Fruit fly (Drosophila melanogaster) whole organism, embryonic: ENCODE measurements around the gene CG43925.
A peak's percentile ranks its signal among the peaks of the same experiment; 100 is the strongest.

Experiments used
- Abd-B ChIP-seq: fragments of 200-800 bp; sonication (Bioruptor generic); optimal IDR thresholded peaks from 2 replicates; lab custom pipeline; 2018; ENCODE audit warnings: missing biosample characterization, mild to moderate bottlenecking, missing genetic modification characterization, moderate library complexity
- Ada2b ChIP-seq: fragments of 200-800 bp; sonication (Bioruptor generic); IDR thresholded peaks from 2 replicates; pipeline ENCODE4 v1.3.6; 2022; ENCODE audit warnings: missing biosample characterization, missing genetic modification characterization
- CG1024 ChIP-seq: fragments of 200-800 bp; sonication (Bioruptor generic); IDR thresholded peaks from 2 replicates; pipeline ENCODE4 v1.3.6; 2022; ENCODE audit warnings: missing biosample characterization, missing genetic modification characterization
- CG10267 ChIP-seq: fragments of 200-800 bp; sonication (Bioruptor generic); optimal IDR thresholded peaks from 2 replicates; lab custom pipeline; 2018; ENCODE audit warnings: missing biosample characterization, mild to moderate bottlenecking, missing genetic modification characterization, moderate library complexity
- CG10431 ChIP-seq: fragments of 200-800 bp; sonication (Bioruptor generic); optimal IDR thresholded peaks from 3 replicates; lab custom pipeline; 2018; ENCODE audit warnings: missing biosample characterization, mild to moderate bottlenecking, missing genetic modification characterization
- CG10462 ChIP-seq: fragments of 200-800 bp; sonication (Bioruptor generic); optimal IDR thresholded peaks from 2 replicates; lab custom pipeline; 2016; ENCODE audit warnings: missing biosample characterization, missing genetic modification characterization
- CG10959 ChIP-seq: fragments of 200-800 bp; sonication (Bioruptor generic); IDR thresholded peaks from 2 replicates; pipeline ENCODE4 v1.3.6; 2022; ENCODE audit warnings: missing biosample characterization, missing genetic modification characterization
- CG11093 ChIP-seq: fragments of 200-800 bp; sonication (Bioruptor generic); IDR thresholded peaks from 3 replicates; pipeline ENCODE4 v1.3.6; 2022; ENCODE audit warnings: missing biosample characterization, missing genetic modification characterization
- CG12391 ChIP-seq: fragments of 200-800 bp; sonication (Bioruptor generic); optimal IDR thresholded peaks from 3 replicates; lab custom pipeline; 2018; ENCODE audit warnings: missing biosample characterization, mild to moderate bottlenecking, missing genetic modification characterization, moderate library complexity
- CG14710 ChIP-seq: fragments of 200-800 bp; sonication (Bioruptor generic); optimal IDR thresholded peaks from 3 replicates; lab custom pipeline; 2019; ENCODE audit warnings: missing biosample characterization, mild to moderate bottlenecking, missing genetic modification characterization, moderate library complexity
- CG15011 ChIP-seq: fragments of 200-800 bp; sonication (Bioruptor generic); optimal IDR thresholded peaks from 3 replicates; lab custom pipeline; 2018; ENCODE audit warnings: missing biosample characterization, mild to moderate bottlenecking, missing genetic modification characterization
- CG17186 ChIP-seq: fragments of 200-800 bp; sonication (Bioruptor generic); optimal IDR thresholded peaks from 3 replicates; lab custom pipeline; 2017; ENCODE audit warnings: missing biosample characterization, missing genetic modification reagents, missing genetic modification characterization
- CG17361 ChIP-seq: fragments of 200-800 bp; sonication (Bioruptor generic); IDR thresholded peaks from 3 replicates; pipeline ENCODE4 v1.3.6; 2022; ENCODE audit warnings: missing biosample characterization, missing genetic modification characterization
- CG17829 ChIP-seq: fragments of 200-800 bp; optimal IDR thresholded peaks from 2 replicates; lab custom pipeline; 2019; ENCODE audit warnings: missing biosample characterization, mild to moderate bottlenecking, missing genetic modification characterization, moderate library complexity
- CG1792 ChIP-seq: fragments of 200-800 bp; sonication (Bioruptor generic); optimal IDR thresholded peaks from 2 replicates; lab custom pipeline; 2016; ENCODE audit warnings: missing biosample characterization, missing genetic modification characterization
- CG2116 ChIP-seq: fragments of 200-800 bp; sonication (Bioruptor generic); optimal IDR thresholded peaks from 3 replicates; lab custom pipeline; 2018; ENCODE audit warnings: missing biosample characterization, mild to moderate bottlenecking, missing genetic modification characterization
- CG2120 ChIP-seq: fragments of 200-800 bp; sonication (Bioruptor generic); optimal IDR thresholded peaks from 3 replicates; lab custom pipeline; 2016; ENCODE audit warnings: missing biosample characterization, missing genetic modification characterization
- CG3163 ChIP-seq: fragments of 200-800 bp; sonication (Bioruptor generic); optimal IDR thresholded peaks from 3 replicates; lab custom pipeline; 2016; ENCODE audit warnings: missing biosample characterization, missing genetic modification characterization
- CG4820 ChIP-seq: fragments of 200-800 bp; sonication (Bioruptor generic); optimal IDR thresholded peaks from 3 replicates; lab custom pipeline; 2016; ENCODE audit warnings: missing biosample characterization, missing genetic modification characterization
- CG6254 ChIP-seq: fragments of 200-800 bp; sonication (Bioruptor generic); optimal IDR thresholded peaks from 3 replicates; lab custom pipeline; 2017; ENCODE audit warnings: mild to moderate bottlenecking, missing biosample characterization, missing genetic modification reagents, missing genetic modification characterization
- CG8388 ChIP-seq: fragments of 200-800 bp; sonication (Bioruptor generic); optimal IDR thresholded peaks from 2 replicates; lab custom pipeline; 2019; ENCODE audit warnings: missing biosample characterization, mild to moderate bottlenecking, missing genetic modification characterization, moderate library complexity
- CG9215 ChIP-seq: fragments of 200-800 bp; sonication (Bioruptor generic); IDR thresholded peaks from 2 replicates; pipeline ENCODE4 v1.3.6; 2022; ENCODE audit warnings: missing biosample characterization, missing genetic modification characterization
- CG9797 ChIP-seq: fragments of 200-800 bp; sonication (Bioruptor generic); optimal IDR thresholded peaks from 3 replicates; lab custom pipeline; 2018; ENCODE audit warnings: missing biosample characterization, mild to moderate bottlenecking, missing genetic modification characterization
- CG9932 ChIP-seq: fragments of 200-800 bp; sonication (Bioruptor generic); IDR thresholded peaks from 2 replicates; pipeline ENCODE4 v1.3.6; 2022; ENCODE audit warnings: missing biosample characterization, missing genetic modification characterization
- Dip3 ChIP-seq: fragments of 200-800 bp; sonication (Bioruptor generic); optimal IDR thresholded peaks from 3 replicates; lab custom pipeline; 2016; ENCODE audit warnings: missing biosample characterization, missing genetic modification characterization
- Doc2 ChIP-seq: fragments of 200-800 bp; sonication (Bioruptor generic); IDR thresholded peaks from 2 replicates; pipeline ENCODE4 v1.3.6; 2022; ENCODE audit warnings: missing biosample characterization, missing genetic modification characterization
- Dref ChIP-seq: fragments of 200-800 bp; sonication (Bioruptor generic); IDR thresholded peaks from 2 replicates; pipeline ENCODE4 v1.3.6; 2022; ENCODE audit warnings: missing biosample characterization, missing genetic modification characterization
- Drgx ChIP-seq: fragments of 200-800 bp; sonication (Bioruptor generic); IDR thresholded peaks from 2 replicates; pipeline ENCODE4 v1.3.6; 2022; ENCODE audit warnings: missing biosample characterization, missing genetic modification characterization
- ERR ChIP-seq: fragments of 200-800 bp; sonication (Bioruptor generic); optimal IDR thresholded peaks from 2 replicates; lab custom pipeline; 2016; ENCODE audit warnings: missing biosample characterization, missing genetic modification characterization
- HHEX ChIP-seq: fragments of 200-800 bp; sonication (Bioruptor generic); optimal IDR thresholded peaks from 3 replicates; lab custom pipeline; 2017; ENCODE audit warnings: missing biosample characterization, mild to moderate bottlenecking, missing genetic modification characterization, missing genetic modification reagents
- HLH3B ChIP-seq: fragments of 200-800 bp; sonication (Bioruptor generic); IDR thresholded peaks from 2 replicates; pipeline ENCODE4 v1.3.6; 2022; ENCODE audit warnings: missing biosample characterization, missing genetic modification characterization
- HmgD ChIP-seq: fragments of 200-800 bp; sonication (Bioruptor generic); optimal IDR thresholded peaks from 3 replicates; lab custom pipeline; 2016; ENCODE audit warnings: missing biosample characterization, missing genetic modification characterization
- Hr3 ChIP-seq: fragments of 200-800 bp; sonication (Bioruptor generic); optimal IDR thresholded peaks from 3 replicates; lab custom pipeline; 2016; ENCODE audit warnings: missing biosample characterization, missing genetic modification characterization
- Kr ChIP-seq: fragments of 200-800 bp; sonication (Bioruptor generic); optimal IDR thresholded peaks from 2 replicates; lab custom pipeline; 2017; ENCODE audit warnings: missing biosample characterization, mild to moderate bottlenecking, missing genetic modification characterization
- MESR4 ChIP-seq: fragments of 200-800 bp; sonication (Bioruptor generic); optimal IDR thresholded peaks from 2 replicates; lab custom pipeline; 2018; ENCODE audit warnings: missing biosample characterization, mild to moderate bottlenecking, missing genetic modification characterization, moderate library complexity
- Mrtf ChIP-seq: fragments of 200-800 bp; sonication (Bioruptor generic); IDR thresholded peaks from 3 replicates; pipeline ENCODE4 v1.3.6; 2022; ENCODE audit warnings: missing biosample characterization, missing genetic modification characterization
- NC2β ChIP-seq: fragments of 200-800 bp; sonication (Bioruptor generic); optimal IDR thresholded peaks from 2 replicates; lab custom pipeline; 2016; ENCODE audit warnings: missing biosample characterization, missing genetic modification characterization
- Oaz ChIP-seq: fragments of 200-800 bp; sonication (Bioruptor generic); IDR thresholded peaks from 2 replicates; pipeline ENCODE4 v1.3.6; 2022; ENCODE audit warnings: missing biosample characterization, missing genetic modification characterization
- Sin3A ChIP-seq: fragments of >200 bp; optimal IDR thresholded peaks from 2 replicates; lab custom pipeline; 2018
- Xrp1 ChIP-seq: fragments of 200-800 bp; sonication (Bioruptor generic); IDR thresholded peaks from 2 replicates; pipeline ENCODE4 v1.3.6; 2022; ENCODE audit warnings: missing biosample characterization, missing genetic modification characterization
- ap ChIP-seq: fragments of 200-800 bp; sonication (Bioruptor generic); IDR thresholded peaks from 2 replicates; pipeline ENCODE4 v1.3.6; 2022; ENCODE audit warnings: missing biosample characterization, missing genetic modification characterization
- bab2 ChIP-seq: fragments of 200-800 bp; sonication (Bioruptor generic); optimal IDR thresholded peaks from 2 replicates; lab custom pipeline; 2016; ENCODE audit warnings: missing biosample characterization, missing genetic modification characterization
- bbx ChIP-seq: fragments of 200-800 bp; sonication (Bioruptor generic); IDR thresholded peaks from 2 replicates; pipeline ENCODE4 v1.3.6; 2022; ENCODE audit warnings: missing biosample characterization, missing genetic modification characterization; ENCODE audit not compliant: partially characterized antibody
- bowl ChIP-seq: fragments of 200-800 bp; sonication (Bioruptor generic); IDR thresholded peaks from 2 replicates; pipeline ENCODE4 v1.3.6; 2022; ENCODE audit warnings: missing biosample characterization, missing genetic modification characterization
- chm ChIP-seq: fragments of 200-800 bp; sonication (Bioruptor generic); IDR thresholded peaks from 2 replicates; pipeline ENCODE4 v1.3.6; 2022; ENCODE audit warnings: missing biosample characterization, missing genetic modification characterization
- corto ChIP-seq: fragments of 200-800 bp; sonication (Bioruptor generic); optimal IDR thresholded peaks from 2 replicates; lab custom pipeline; 2016; ENCODE audit warnings: missing biosample characterization, mild to moderate bottlenecking, missing genetic modification characterization, moderate library complexity
- fd96Cb ChIP-seq: fragments of 200-800 bp; sonication (Bioruptor generic); optimal IDR thresholded peaks from 2 replicates; lab custom pipeline; 2018; ENCODE audit warnings: missing biosample characterization, mild to moderate bottlenecking, missing genetic modification characterization, moderate library complexity
- nerfin-2 ChIP-seq: fragments of 200-800 bp; sonication (Bioruptor generic); IDR thresholded peaks from 2 replicates; pipeline ENCODE4 v1.3.6; 2022; ENCODE audit warnings: missing biosample characterization, missing genetic modification characterization; ENCODE audit not compliant: partially characterized antibody
- stc ChIP-seq: fragments of 200-800 bp; sonication (Bioruptor generic); IDR thresholded peaks from 2 replicates; pipeline ENCODE4 v1.3.6; 2022; ENCODE audit warnings: missing biosample characterization, missing genetic modification characterization
- tgo ChIP-seq: fragments of 200-800 bp; sonication (Bioruptor generic); IDR thresholded peaks from 3 replicates; pipeline ENCODE4 v1.3.6; 2022; ENCODE audit warnings: missing biosample characterization, missing genetic modification characterization
- tio ChIP-seq: fragments of 200-800 bp; sonication (Bioruptor generic); optimal IDR thresholded peaks from 2 replicates; lab custom pipeline; 2017; ENCODE audit warnings: missing biosample characterization, missing genetic modification characterization, inconsistent platforms
- trh ChIP-seq: fragments of 200-800 bp; sonication (Bioruptor generic); optimal IDR thresholded peaks from 2 replicates; lab custom pipeline; 2016; ENCODE audit warnings: missing biosample characterization, missing genetic modification characterization
- z ChIP-seq: fragments of 200-800 bp; sonication (Bioruptor generic); IDR thresholded peaks from 3 replicates; pipeline ENCODE4 v1.3.6; 2022; ENCODE audit warnings: missing biosample characterization, missing genetic modification characterization

CG43925 gene

dm6 chr2L:13222225-13222648 is 46.0 kb downstream of the CG43925 start, which contains the start of the genes Ski6 and CG16812:
TSS of gene Ski6 (minus strand) at chr2L:13222429.
TSS of gene CG16812 (plus strand) at chr2L:13222587.
- TF ChIP-seq CG12391 (tag; lab: Kevin White, UChicago) (peak; percentile 89), tgo (GFP tag; lab: Robert Waterston, UW) (peak; percentile 58; the same call in 2 of the 3 replicates), CG1792 (GFP tag; lab: Kevin White, UChicago) (no peak), CG10431 (peak; percentile 40), MESR4 (GFP tag; lab: Kevin White, UChicago) (peak; percentile 41), CG14710 (tag; lab: Kevin White, UChicago) (peak; percentile 88), Doc2 (GFP tag; lab: Robert Waterston, UW) (no peak), Hr3 (GFP tag; lab: Kevin White, UChicago) (peak; percentile 71), trh (peak; percentile 36), CG2120 (peak; percentile 76), Dip3 (GFP tag; lab: Kevin White, UChicago) (peak; percentile 30), tio (no peak), CG9797 (peak; percentile 67), ap (GFP tag; lab: Robert Waterston, UW) (no peak), bbx (no peak), chm (no peak), CG9215 (GFP tag; lab: Robert Waterston, UW) (peak; percentile 50), CG17829 (tag; lab: Kevin White, UChicago) (peak; percentile 87), nerfin-2 (GFP tag; lab: Robert Waterston, UW) (no peak), Sin3A (no peak), HLH3B (GFP tag; lab: Robert Waterston, UW) (peak; percentile 64), CG8388 (GFP tag; lab: Kevin White, UChicago) (peak; percentile 63), CG9932 (GFP tag; lab: Robert Waterston, UW) (peak; percentile 78), ERR (GFP tag; lab: Kevin White, UChicago) (no peak), fd96Cb (peak; percentile 61), Mrtf (GFP tag; lab: Robert Waterston, UW) (no peak), CG6254 (no peak), HmgD (no peak), Oaz (GFP tag; lab: Robert Waterston, UW) (no peak), CG4820 (peak; percentile 53), Abd-B (peak; percentile 50), CG10959 (GFP tag; lab: Robert Waterston, UW) (no peak), CG17361 (GFP tag; lab: Robert Waterston, UW) (peak; percentile 84), CG10267 (tag; lab: Kevin White, UChicago) (peak; percentile 97), CG15011 (no peak), Drgx (GFP tag; lab: Robert Waterston, UW) (no peak), HHEX (GFP tag; lab: Kevin White, UChicago) (peak; percentile 28), CG10462 (GFP tag; lab: Kevin White, UChicago) (peak; percentile 40), Kr (no peak), CG3163 (GFP tag; lab: Kevin White, UChicago) (no peak), Dref (GFP tag; lab: Robert Waterston, UW) (peak; percentile 76), stc (GFP tag; lab: Robert Waterston, UW) (peak; percentile 65), Xrp1 (GFP tag; lab: Robert Waterston, UW) (peak; percentile 76), CG2116 (GFP tag; lab: Kevin White, UChicago) (peak; percentile 65), CG17186 (GFP tag; lab: Kevin White, UChicago) (no peak), bowl (GFP tag; lab: Robert Waterston, UW) (no peak), CG1024 (peak; percentile 22; the same call in 1 of the 2 replicates), Ada2b (GFP tag; lab: Robert Waterston, UW) (peak; percentile 47), corto (GFP tag; lab: Kevin White, UChicago) (no peak), NC2β (GFP tag; lab: Kevin White, UChicago) (peak; percentile 51), CG11093 (GFP tag; lab: Robert Waterston, UW) (no peak), z (no peak), bab2 (GFP tag; lab: Kevin White, UChicago) (peak; percentile 54)
